Worm (Caenorhabditis elegans): ENCODE data around the gene nduc-2.

ce11 chrIII:2804461-2804860 is 17.8 kb downstream of the nduc-2 start:
- TF ChIP-seq skn-1 (tag; optimal IDR thresholded peaks at IDR 0.05), result no peak
- TF ChIP-seq nhr-23 (tag; optimal IDR thresholded peaks at IDR 0.05), result no peak
- TF ChIP-seq ztf-11 (tag; optimal IDR thresholded peaks at IDR 0.05), result no peak
- no peak for TF ChIP-seq elt-1 (tag; optimal IDR thresholded peaks at IDR 0.05)
- TF ChIP-seq ztf-4 (tag; optimal IDR thresholded peaks at IDR 0.05), result no peak
- TF ChIP-seq Y55F3AM.14 (GFP tag; optimal IDR thresholded peaks at IDR 0.05), result no peak
